Worm (Caenorhabditis elegans): ENCODE measurements around the gene C35A5.8.

- TF ChIP-seq nfya-1 (tag; optimal IDR thresholded peaks at IDR 0.05) (no peak), tbx-2 (tag; optimal IDR thresholded peaks at IDR 0.05) (no peak), syd-9 (tag; optimal IDR thresholded peaks at IDR 0.05) (no peak), hlh-6 (tag; optimal IDR thresholded peaks at IDR 0.05) (no peak), sox-2 (GFP tag; IDR thresholded peaks at IDR 0.05) (no peak), gmeb-2 (tag; optimal IDR thresholded peaks at IDR 0.05) (no peak), hlh-30 (tag; optimal IDR thresholded peaks at IDR 0.05; ENCODE audit: insufficient read depth) (no peak), ceh-24 (tag; optimal IDR thresholded peaks at IDR 0.05) (no peak), pqm-1 (tag; optimal IDR thresholded peaks at IDR 0.05) (no peak), ceh-19 (GFP tag; optimal IDR thresholded peaks at IDR 0.05) (no peak)
These were observed 3.9 kb upstream of the C35A5.8 start for ce11 chrV:10529600-10529999.

All from whole organism, late embryonic.